Worm (Caenorhabditis elegans): ENCODE measurements around the gene ZC190.6.
A peak's percentile ranks its signal among the peaks of the same experiment; 100 is the strongest.

Gene ZC190.6

DNA sequence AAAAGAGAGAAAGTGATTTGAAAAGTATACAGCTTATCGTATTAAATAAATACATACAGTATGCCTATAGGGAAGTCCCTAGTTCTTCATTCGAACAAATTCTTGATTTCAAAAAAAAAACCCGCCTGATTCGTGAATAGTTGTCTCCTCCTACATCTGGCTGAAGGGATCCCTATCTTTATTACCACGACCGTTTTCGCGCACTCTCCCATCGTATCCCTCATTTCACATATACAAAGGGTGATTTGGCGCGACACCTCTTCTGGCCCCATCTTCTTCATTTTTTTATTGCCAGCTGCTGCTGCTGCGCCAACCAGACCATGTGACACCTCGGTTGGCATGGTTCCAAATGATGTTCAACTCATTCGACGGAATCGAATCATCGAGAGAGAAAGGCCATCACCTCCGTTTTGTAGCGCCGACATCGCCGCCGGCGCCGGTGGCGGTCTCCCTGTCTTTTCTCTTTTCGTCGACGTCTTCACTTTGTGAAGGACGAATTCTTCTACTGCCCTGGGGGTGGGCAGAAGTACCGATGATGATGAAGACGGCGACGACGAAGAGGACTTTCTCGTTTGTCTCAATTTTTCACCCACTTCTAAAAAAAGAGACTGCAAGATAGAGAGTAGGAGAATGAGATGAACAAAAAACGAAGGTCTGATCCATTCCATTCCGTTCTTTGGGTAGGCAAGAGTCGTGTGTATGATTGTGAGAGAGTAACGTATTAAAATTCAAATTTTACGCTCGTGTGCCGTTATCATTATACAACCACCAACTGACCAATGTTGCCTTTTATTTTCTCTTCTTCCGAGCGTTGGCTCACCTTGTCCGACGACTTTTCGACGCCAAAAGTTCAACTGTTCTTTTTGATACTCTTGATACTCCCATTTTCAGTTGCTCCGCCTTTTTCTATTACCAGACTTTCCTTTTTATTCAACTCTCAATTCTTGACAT lies 14.8 kb downstream of the ZC190.6 start:
- TF ChIP-seq hlh-15 (tag; optimal IDR thresholded peaks at IDR 0.05) = no peak
- peak; percentile 7 for TF ChIP-seq hlh-30 (tag; optimal IDR thresholded peaks at IDR 0.05; ENCODE audit: insufficient read depth)
- TF ChIP-seq tbx-2 (tag; optimal IDR thresholded peaks at IDR 0.05) = peak; percentile 9

- TF ChIP-seq hlh-8 (tag; optimal IDR thresholded peaks at IDR 0.05) (no peak), ceh-24 (tag; optimal IDR thresholded peaks at IDR 0.05) (no peak), pqm-1 (tag; optimal IDR thresholded peaks at IDR 0.05) (peak; percentile 37), mec-3 (tag; optimal IDR thresholded peaks at IDR 0.05; ENCODE audit: borderline replicate concordance) (no peak), elt-2 (tag; optimal IDR thresholded peaks at IDR 0.05) (peak; percentile 98), rnt-1 (tag; optimal IDR thresholded peaks at IDR 0.05) (peak; percentile 22)
These were observed 15.7 kb downstream of the ZC190.6 start for ce11 chrV:8661241-8661954.

DNA sequence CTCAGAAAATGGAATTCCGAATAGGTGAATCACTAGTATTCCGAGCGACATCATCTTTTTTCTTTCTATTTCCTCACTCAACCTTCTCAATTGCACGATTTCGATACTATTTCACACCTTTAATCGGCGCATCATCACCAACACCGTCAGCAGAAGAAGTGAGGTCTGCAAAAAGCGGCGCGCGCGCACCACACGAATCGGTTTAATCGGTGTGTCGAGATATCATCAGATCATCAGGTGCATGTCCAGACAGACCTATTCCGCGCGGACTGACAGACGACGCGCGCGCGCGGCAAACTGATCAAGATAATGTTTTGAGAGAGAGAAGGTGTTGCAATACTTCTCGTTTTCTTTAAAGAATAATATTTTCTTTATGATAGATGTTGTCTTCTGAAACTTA lies 16.6 kb downstream of the ZC190.6 start:
- TF ChIP-seq pqm-1 (tag; optimal IDR thresholded peaks at IDR 0.05) (no peak), unc-55 (GFP tag; optimal IDR thresholded peaks at IDR 0.05) (no peak), rnt-1 (tag; optimal IDR thresholded peaks at IDR 0.05) (peak; percentile 20)

- TF ChIP-seq pros-1 (tag; optimal IDR thresholded peaks at IDR 0.05) = no peak
- TF ChIP-seq rnt-1 (tag; optimal IDR thresholded peaks at IDR 0.05) = peak; percentile 56
- TF ChIP-seq ztf-16 (tag; optimal IDR thresholded peaks at IDR 0.05) = no peak
- no peak for TF ChIP-seq unc-3 (GFP tag; conservative IDR thresholded peaks at IDR 0.05)
- no peak for TF ChIP-seq unc-3 (tag; optimal IDR thresholded peaks at IDR 0.05)
- no peak for TF ChIP-seq K02D7.2 (tag; optimal IDR thresholded peaks at IDR 0.05)
- TF ChIP-seq ama-1 (optimal IDR thresholded peaks at IDR 0.05) = no peak
- peak; percentile 37 for TF ChIP-seq unc-55 (GFP tag; optimal IDR thresholded peaks at IDR 0.05)
- no peak for TF ChIP-seq ceh-19 (GFP tag; optimal IDR thresholded peaks at IDR 0.05)
- TF ChIP-seq hlh-8 (tag; optimal IDR thresholded peaks at IDR 0.05) = peak; percentile 34
- no peak for TF ChIP-seq ceh-34 (tag; optimal IDR thresholded peaks at IDR 0.05)
- no peak for TF ChIP-seq odd-2 (tag; optimal IDR thresholded peaks at IDR 0.05)
- no peak for TF ChIP-seq syd-9 (tag; optimal IDR thresholded peaks at IDR 0.05)
- TF ChIP-seq ceh-18 (tag; optimal IDR thresholded peaks at IDR 0.05) = peak; percentile 49
- no peak for TF ChIP-seq che-1 (tag; optimal IDR thresholded peaks at IDR 0.05)
- no peak for TF ChIP-seq hlh-6 (tag; optimal IDR thresholded peaks at IDR 0.05)
- no peak for TF ChIP-seq dve-1 (tag; optimal IDR thresholded peaks at IDR 0.05)
- no peak for TF ChIP-seq ceh-30 (tag; optimal IDR thresholded peaks at IDR 0.05)
These were observed 18.3 kb downstream of the ZC190.6 start for ce11 chrV:8658577-8659362.

DNA sequence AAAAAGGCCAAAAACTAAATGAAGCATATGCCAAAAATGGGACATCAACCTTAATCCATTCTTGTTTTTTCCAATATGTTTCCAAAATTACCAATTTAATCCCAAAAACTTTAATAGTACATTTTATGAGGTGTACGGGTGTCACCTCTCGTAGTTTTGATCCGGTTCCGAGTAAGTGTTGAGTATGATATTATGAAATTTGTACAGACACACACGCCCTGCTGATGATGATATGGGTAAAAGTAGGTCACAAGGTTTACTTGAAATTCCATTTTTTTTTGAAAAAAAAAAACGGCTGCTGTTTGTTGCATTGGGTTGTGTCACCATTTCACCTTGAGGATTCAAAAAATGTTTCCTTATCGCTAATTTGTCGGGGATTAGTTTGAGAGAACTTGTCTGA lies 19.2 kb downstream of the ZC190.6 start:
- no peak for TF ChIP-seq ceh-22 (tag; optimal IDR thresholded peaks at IDR 0.05)
- no peak for TF ChIP-seq hlh-6 (tag; optimal IDR thresholded peaks at IDR 0.05)
- TF ChIP-seq dmd-4 (tag; optimal IDR thresholded peaks at IDR 0.05; ENCODE audit: borderline replicate concordance) = no peak
- TF ChIP-seq pha-2 (tag; optimal IDR thresholded peaks at IDR 0.05) = no peak
- TF ChIP-seq sdc-2 (tag; optimal IDR thresholded peaks at IDR 0.05) = no peak
- TF ChIP-seq madf-2 (tag; optimal IDR thresholded peaks at IDR 0.05) = no peak
- TF ChIP-seq ceh-24 (tag; optimal IDR thresholded peaks at IDR 0.05) = no peak
- no peak for TF ChIP-seq elt-2 (tag; optimal IDR thresholded peaks at IDR 0.05)

Measured in whole organism, late embryonic.